Fruit fly (Drosophila melanogaster) whole organism, embryonic: ENCODE data around the gene CG9133.

Experiments used
- Aef1 ChIP-seq: fragments of 200-800 bp; sonication (Bioruptor generic); IDR thresholded peaks from 3 replicates; pipeline ENCODE4 v1.3.6; 2022; ENCODE audit warnings: missing biosample characterization, missing genetic modification characterization
- Asciz ChIP-seq: fragments of 200-800 bp; sonication (Bioruptor generic); optimal IDR thresholded peaks from 2 replicates; lab custom pipeline; 2017; ENCODE audit warnings: missing biosample characterization, mild to moderate bottlenecking, missing genetic modification characterization, missing genetic modification reagents
- Atf-2 ChIP-seq: fragments of 200-800 bp; sonication (Bioruptor generic); optimal IDR thresholded peaks from 2 replicates; lab custom pipeline; 2016; ENCODE audit warnings: missing biosample characterization, missing genetic modification characterization
- B-H2 ChIP-seq: fragments of 200-800 bp; sonication (Bioruptor generic); optimal IDR thresholded peaks from 2 replicates; lab custom pipeline; 2018; ENCODE audit warnings: missing biosample characterization, mild to moderate bottlenecking, missing genetic modification characterization
- Bdp1 ChIP-seq: fragments of 200-800 bp; sonication (Bioruptor generic); optimal IDR thresholded peaks from 3 replicates; lab custom pipeline; 2016; ENCODE audit warnings: missing biosample characterization, missing genetic modification characterization
- BtbVII ChIP-seq: fragments of 200-800 bp; sonication (Bioruptor generic); optimal IDR thresholded peaks from 3 replicates; lab custom pipeline; 2017; ENCODE audit warnings: missing biosample characterization, mild to moderate bottlenecking, missing genetic modification characterization
- CG12391 ChIP-seq: fragments of 200-800 bp; sonication (Bioruptor generic); optimal IDR thresholded peaks from 3 replicates; lab custom pipeline; 2018; ENCODE audit warnings: missing biosample characterization, mild to moderate bottlenecking, missing genetic modification characterization, moderate library complexity
- CG13123 ChIP-seq: fragments of 200-800 bp; sonication (Bioruptor generic); optimal IDR thresholded peaks from 2 replicates; lab custom pipeline; 2016; ENCODE audit warnings: missing biosample characterization, missing genetic modification characterization
- CG13424 ChIP-seq: fragments of 200-800 bp; sonication (Bioruptor generic); optimal IDR thresholded peaks from 2 replicates; lab custom pipeline; 2019; ENCODE audit warnings: missing biosample characterization, mild to moderate bottlenecking, missing genetic modification characterization, moderate library complexity
- CG13775 ChIP-seq: fragments of 200-800 bp; sonication (Bioruptor generic); optimal IDR thresholded peaks from 3 replicates; lab custom pipeline; 2017; ENCODE audit warnings: missing biosample characterization, mild to moderate bottlenecking, missing genetic modification characterization
- CG14050 ChIP-seq: fragments of 200-800 bp; sonication (Bioruptor generic); IDR thresholded peaks from 3 replicates; pipeline ENCODE4 v1.3.6; 2022; ENCODE audit warnings: missing biosample characterization, missing genetic modification characterization
- CG17328 ChIP-seq: fragments of 200-800 bp; sonication (Bioruptor generic); IDR thresholded peaks from 2 replicates; pipeline ENCODE4 v1.3.6; 2022; ENCODE audit warnings: missing biosample characterization, missing genetic modification characterization
- CG18262 ChIP-seq: fragments of 200-800 bp; optimal IDR thresholded peaks from 3 replicates; lab custom pipeline; 2019; ENCODE audit warnings: missing biosample characterization, mild to moderate bottlenecking, missing genetic modification characterization, moderate library complexity
- CG30020 ChIP-seq: fragments of 200-800 bp; optimal IDR thresholded peaks from 2 replicates; lab custom pipeline; 2019; ENCODE audit warnings: missing biosample characterization, mild to moderate bottlenecking, missing genetic modification characterization, moderate library complexity
- CG30431 ChIP-seq: fragments of 200-800 bp; sonication (Bioruptor generic); optimal IDR thresholded peaks from 2 replicates; lab custom pipeline; 2017; ENCODE audit warnings: missing biosample characterization, missing genetic modification characterization
- CG31224 ChIP-seq: fragments of 200-800 bp; sonication (Bioruptor generic); IDR thresholded peaks from 2 replicates; pipeline ENCODE4 v1.3.6; 2022; ENCODE audit warnings: missing biosample characterization, missing genetic modification characterization
- CG32532 ChIP-seq: fragments of 200-800 bp; sonication (Bioruptor generic); IDR thresholded peaks from 2 replicates; pipeline ENCODE4 v1.3.6; 2022; ENCODE audit warnings: missing biosample characterization, missing genetic modification characterization
- CG3838 ChIP-seq: fragments of 200-800 bp; sonication (Bioruptor generic); optimal IDR thresholded peaks from 3 replicates; lab custom pipeline; 2016; ENCODE audit warnings: missing biosample characterization, missing genetic modification characterization
- CG4360 ChIP-seq: fragments of 200-800 bp; sonication (Bioruptor generic); IDR thresholded peaks from 2 replicates; pipeline ENCODE4 v1.3.6; 2022; ENCODE audit warnings: missing biosample characterization, missing genetic modification characterization
- CG6813 ChIP-seq: fragments of 200-800 bp; sonication (Bioruptor generic); optimal IDR thresholded peaks from 2 replicates; lab custom pipeline; 2017; ENCODE audit warnings: missing biosample characterization, missing genetic modification characterization, mild to moderate bottlenecking, moderate library complexity, missing genetic modification reagents
- CG7745 ChIP-seq: fragments of 200-800 bp; sonication (Bioruptor generic); optimal IDR thresholded peaks from 2 replicates; lab custom pipeline; 2018; ENCODE audit warnings: missing biosample characterization, mild to moderate bottlenecking, missing genetic modification characterization, moderate library complexity
- CG7987 ChIP-seq: fragments of 200-800 bp; sonication (Bioruptor generic); optimal IDR thresholded peaks from 2 replicates; lab custom pipeline; 2018; ENCODE audit warnings: missing biosample characterization, mild to moderate bottlenecking, missing genetic modification characterization, moderate library complexity
- CG8290 ChIP-seq, 3 experiments: fragments of 200-800 bp; sonication (Bioruptor generic); optimal IDR thresholded peaks; 2 replicates each; lab custom pipeline; 2016 to 2019; ENCODE audit warnings: missing biosample characterization in 3 of 3, missing genetic modification characterization in 3 of 3, mild to moderate bottlenecking in 2 of 3, moderate library complexity in 1 of 3
- CG9932 ChIP-seq: fragments of 200-800 bp; sonication (Bioruptor generic); IDR thresholded peaks from 2 replicates; pipeline ENCODE4 v1.3.6; 2022; ENCODE audit warnings: missing biosample characterization, missing genetic modification characterization
- Dek ChIP-seq: fragments of 200-800 bp; sonication (Bioruptor generic); optimal IDR thresholded peaks from 3 replicates; lab custom pipeline; 2019; ENCODE audit warnings: missing biosample characterization, mild to moderate bottlenecking, missing genetic modification characterization, moderate library complexity
- Dfd ChIP-seq, 2 experiments: fragments of >200 bp; optimal IDR thresholded peaks; 2 replicates each; lab custom pipeline; 2017; ENCODE audit warnings: missing biosample characterization in 2 of 2, missing genetic modification characterization in 2 of 2
- Elba2 ChIP-seq: fragments of 200-800 bp; sonication (Bioruptor generic); optimal IDR thresholded peaks from 3 replicates; lab custom pipeline; 2016; ENCODE audit warnings: missing biosample characterization, missing genetic modification characterization
- Ets97D ChIP-seq: fragments of 200-800 bp; sonication (Bioruptor generic); optimal IDR thresholded peaks from 3 replicates; lab custom pipeline; 2016; ENCODE audit warnings: missing biosample characterization, missing genetic modification characterization
- Fer1 ChIP-seq: fragments of 200-800 bp; sonication (Bioruptor generic); optimal IDR thresholded peaks from 2 replicates; lab custom pipeline; 2017; ENCODE audit warnings: missing biosample characterization, mild to moderate bottlenecking, missing genetic modification characterization
- Mad ChIP-seq: fragments of 200-800 bp; sonication (Bioruptor generic); optimal IDR thresholded peaks from 2 replicates; lab custom pipeline; 2016; ENCODE audit warnings: missing biosample characterization, missing genetic modification characterization
- Neu2 ChIP-seq: fragments of 200-800 bp; sonication (Bioruptor generic); optimal IDR thresholded peaks from 3 replicates; lab custom pipeline; 2016; ENCODE audit warnings: missing biosample characterization, missing genetic modification characterization, borderline replicate concordance
- Nf-YC ChIP-seq: fragments of 200-800 bp; optimal IDR thresholded peaks from 3 replicates; lab custom pipeline; 2019; ENCODE audit warnings: missing biosample characterization, mild to moderate bottlenecking, missing genetic modification characterization, moderate library complexity
- Rfx ChIP-seq: fragments of 200-800 bp; sonication (Bioruptor generic); IDR thresholded peaks from 2 replicates; pipeline ENCODE4 v1.3.6; 2022; ENCODE audit warnings: missing biosample characterization, missing genetic modification characterization
- Vsx1 ChIP-seq: fragments of 200-800 bp; sonication (Bioruptor generic); optimal IDR thresholded peaks from 2 replicates; lab custom pipeline; 2017; ENCODE audit warnings: missing biosample characterization, mild to moderate bottlenecking, missing genetic modification characterization, missing genetic modification reagents
- az2 ChIP-seq: fragments of 200-800 bp; sonication (Bioruptor generic); optimal IDR thresholded peaks from 3 replicates; lab custom pipeline; 2016; ENCODE audit warnings: missing biosample characterization, missing genetic modification characterization
- bab2 ChIP-seq: fragments of 200-800 bp; sonication (Bioruptor generic); optimal IDR thresholded peaks from 2 replicates; lab custom pipeline; 2016; ENCODE audit warnings: missing biosample characterization, missing genetic modification characterization
- cato ChIP-seq: fragments of 200-800 bp; sonication (Bioruptor generic); optimal IDR thresholded peaks from 2 replicates; lab custom pipeline; 2016; ENCODE audit warnings: missing biosample characterization, missing genetic modification characterization, borderline replicate concordance
- cg ChIP-seq: fragments of 200-800 bp; sonication (Bioruptor generic); optimal IDR thresholded peaks from 3 replicates; lab custom pipeline; 2019; ENCODE audit warnings: missing biosample characterization, mild to moderate bottlenecking, missing genetic modification characterization, moderate library complexity
- dpn ChIP-seq, 2 experiments: fragments of 200-800 bp; sonication (Bioruptor generic); optimal IDR thresholded peaks; 3 replicates each; lab custom pipeline; 2016; ENCODE audit warnings: missing biosample characterization in 2 of 2, missing genetic modification characterization in 2 of 2
- gcm2 ChIP-seq: fragments of 200-800 bp; sonication (Bioruptor generic); optimal IDR thresholded peaks from 2 replicates; lab custom pipeline; 2016; ENCODE audit warnings: missing biosample characterization, missing genetic modification characterization
- hbn ChIP-seq: fragments of 200-800 bp; sonication (Bioruptor generic); IDR thresholded peaks from 2 replicates; pipeline ENCODE4 v1.3.6; 2022; ENCODE audit warnings: missing biosample characterization, missing genetic modification characterization; ENCODE audit not compliant: partially characterized antibody
- hth ChIP-seq: fragments of >200 bp; optimal IDR thresholded peaks from 2 replicates; lab custom pipeline; 2017; ENCODE audit warnings: inconsistent platforms
- mld ChIP-seq: fragments of 200-800 bp; sonication (Bioruptor generic); IDR thresholded peaks from 3 replicates; pipeline ENCODE4 v1.3.6; 2022; ENCODE audit warnings: missing biosample characterization, missing genetic modification characterization; ENCODE audit not compliant: partially characterized antibody
- nau ChIP-seq: fragments of 200-800 bp; sonication (Bioruptor generic); optimal IDR thresholded peaks from 3 replicates; lab custom pipeline; 2017; ENCODE audit warnings: missing biosample characterization, mild to moderate bottlenecking, missing genetic modification characterization, missing genetic modification reagents
- org-1 ChIP-seq: fragments of 200-800 bp; sonication (Bioruptor generic); optimal IDR thresholded peaks from 2 replicates; lab custom pipeline; 2017; ENCODE audit warnings: missing biosample characterization, missing genetic modification characterization
- pum ChIP-seq: fragments of 200-800 bp; sonication (Bioruptor generic); optimal IDR thresholded peaks from 2 replicates; lab custom pipeline; 2016; ENCODE audit warnings: missing biosample characterization, missing genetic modification characterization
- pzg ChIP-seq: fragments of 200-800 bp; sonication (Bioruptor generic); optimal IDR thresholded peaks from 3 replicates; lab custom pipeline; 2018; ENCODE audit warnings: missing biosample characterization, mild to moderate bottlenecking, missing genetic modification characterization, moderate library complexity
- sna ChIP-seq: fragments of 200-800 bp; sonication (Bioruptor generic); IDR thresholded peaks from 2 replicates; pipeline ENCODE4 v1.3.6; 2022; ENCODE audit warnings: missing biosample characterization, missing genetic modification characterization; ENCODE audit not compliant: partially characterized antibody
- ssp ChIP-seq: fragments of 200-800 bp; sonication (Bioruptor generic); IDR thresholded peaks from 2 replicates; pipeline ENCODE4 v1.3.6; 2022; ENCODE audit warnings: missing biosample characterization, missing genetic modification characterization
- vvl ChIP-seq: fragments of 200-800 bp; sonication (Bioruptor generic); IDR thresholded peaks from 2 replicates; pipeline ENCODE4 v1.3.6; 2022; ENCODE audit warnings: missing biosample characterization, missing genetic modification characterization

The CG9133 gene

dm6 chr3L:1300076-1300635 lies 48.3 kb downstream of the CG9133 start (continued):
- TF ChIP-seq vvl (peak; percentile 92), Aef1 (peak; percentile 53; the same call in 2 of the 3 replicates), Nf-YC (tag; lab: Kevin White, UChicago) (peak; percentile 70), BtbVII (GFP tag; lab: Kevin White, UChicago) (peak; percentile 88), CG7745 (tag; lab: Kevin White, UChicago) (no peak), az2 (peak; percentile 75), gcm2 (peak; percentile 7), CG6813 (GFP tag; lab: Kevin White, UChicago) (peak; percentile 79), dpn (GFP tag; optimal IDR thresholded peaks at IDR 0.05; lab: Kevin White, UChicago) (peak; percentile 12 to 81), Vsx1 (no peak), CG30431 (GFP tag; lab: Kevin White, UChicago) (peak; percentile 60), Bdp1 (GFP tag; lab: Kevin White, UChicago) (peak; percentile 12), nau (GFP tag; lab: Kevin White, UChicago) (no peak), CG31224 (peak; percentile 67), pum (peak; percentile 2), CG14050 (GFP tag; lab: Robert Waterston, UW) (peak; percentile 61; the same call in 2 of the 3 replicates), Dfd (GFP tag; optimal IDR thresholded peaks at IDR 0.05; lab: Kevin White, UChicago) (no peak), CG7987 (GFP tag; lab: Kevin White, UChicago) (peak; percentile 33), B-H2 (no peak), CG13775 (peak; percentile 72), CG13424 (tag; lab: Kevin White, UChicago) (peak; percentile 82), hbn (GFP tag; lab: Robert Waterston, UW) (no peak), bab2 (GFP tag; lab: Kevin White, UChicago) (peak; percentile 40), CG17328 (peak; percentile 80), CG32532 (GFP tag; lab: Robert Waterston, UW) (peak; percentile 79), CG4360 (GFP tag; lab: Robert Waterston, UW) (peak; percentile 69), Ets97D (GFP tag; lab: Kevin White, UChicago) (peak; percentile 19), cg (GFP tag; lab: Kevin White, UChicago) (no peak), Atf-2 (peak; percentile 30), mld (GFP tag; lab: Robert Waterston, UW) (no peak), Elba2 (GFP tag; lab: Kevin White, UChicago) (no peak), ssp (GFP tag; lab: Robert Waterston, UW) (peak; percentile 67), CG3838 (GFP tag; lab: Kevin White, UChicago) (peak; percentile 30), org-1 (GFP tag; lab: Kevin White, UChicago) (peak; percentile 75), Dek (peak; percentile 56), cato (peak; percentile 34), Neu2 (GFP tag; lab: Kevin White, UChicago) (no peak), CG12391 (tag; lab: Kevin White, UChicago) (peak; percentile 92), pzg (GFP tag; lab: Kevin White, UChicago) (no peak), CG8290 (GFP tag; optimal IDR thresholded peaks at IDR 0.05; lab: Kevin White, UChicago) (peak; percentile 70), CG8290 (tag; optimal IDR thresholded peaks at IDR 0.05; lab: Kevin White, UChicago) (peak; percentile 30 to 55), Asciz (GFP tag; lab: Kevin White, UChicago) (peak; percentile 74), hth (lab: Kevin White, UChicago) (no peak), CG18262 (tag; lab: Kevin White, UChicago) (peak; percentile 94), Fer1 (GFP tag; lab: Kevin White, UChicago) (peak; percentile 83), Mad (GFP tag; lab: Kevin White, UChicago) (peak; percentile 25), CG30020 (tag; lab: Kevin White, UChicago) (peak; percentile 41), CG13123 (GFP tag; lab: Kevin White, UChicago) (peak; percentile 42), CG9932 (GFP tag; lab: Robert Waterston, UW) (peak; percentile 68), Rfx (GFP tag; lab: Robert Waterston, UW) (peak; percentile 77), sna (no peak)
